Fruit fly (Drosophila melanogaster) whole organism, embryonic: ENCODE data around the gene haf.

Experiments
- Aef1 ChIP-seq: fragments of 200-800 bp; sonication (Bioruptor generic); IDR thresholded peaks from 3 replicates; pipeline ENCODE4 v1.3.6; 2022; ENCODE audit warnings: missing biosample characterization, missing genetic modification characterization
- Atf-2 ChIP-seq: fragments of 200-800 bp; sonication (Bioruptor generic); optimal IDR thresholded peaks from 2 replicates; lab custom pipeline; 2016; ENCODE audit warnings: missing biosample characterization, missing genetic modification characterization
- Atf6 ChIP-seq: fragments of 200-800 bp; sonication (Bioruptor generic); IDR thresholded peaks from 2 replicates; pipeline ENCODE4 v1.3.6; 2022; ENCODE audit warnings: missing biosample characterization, missing genetic modification characterization
- CG10274 ChIP-seq: fragments of 200-800 bp; sonication (Bioruptor generic); optimal IDR thresholded peaks from 3 replicates; lab custom pipeline; 2017; ENCODE audit warnings: missing biosample characterization, mild to moderate bottlenecking, missing genetic modification characterization
- CG10654 ChIP-seq: fragments of 200-800 bp; sonication (Bioruptor generic); optimal IDR thresholded peaks from 2 replicates; lab custom pipeline; 2016; ENCODE audit warnings: missing biosample characterization, missing genetic modification characterization
- CG11695 ChIP-seq: fragments of 200-800 bp; sonication (Bioruptor generic); IDR thresholded peaks from 3 replicates; pipeline ENCODE4 v1.3.6; 2022; ENCODE audit warnings: missing biosample characterization, missing genetic modification characterization
- CG1233 ChIP-seq: fragments of 200-800 bp; sonication (Bioruptor generic); optimal IDR thresholded peaks from 4 replicates; lab custom pipeline; 2018; ENCODE audit warnings: missing biosample characterization, mild to moderate bottlenecking, missing genetic modification characterization
- CG1603 ChIP-seq: fragments of 200-800 bp; sonication (Bioruptor generic); optimal IDR thresholded peaks from 2 replicates; lab custom pipeline; 2019; ENCODE audit warnings: missing biosample characterization, mild to moderate bottlenecking, missing genetic modification characterization, moderate library complexity
- CG16815 ChIP-seq: fragments of 200-800 bp; sonication (Bioruptor generic); optimal IDR thresholded peaks from 3 replicates; lab custom pipeline; 2017; ENCODE audit warnings: missing biosample characterization, mild to moderate bottlenecking, missing genetic modification characterization
- CG18599 ChIP-seq: fragments of 200-800 bp; sonication (Bioruptor generic); optimal IDR thresholded peaks from 3 replicates; lab custom pipeline; 2017; ENCODE audit warnings: missing biosample characterization, missing genetic modification characterization, mild to moderate bottlenecking, moderate library complexity, missing genetic modification reagents
- CG2120 ChIP-seq: fragments of 200-800 bp; sonication (Bioruptor generic); optimal IDR thresholded peaks from 3 replicates; lab custom pipeline; 2016; ENCODE audit warnings: missing biosample characterization, missing genetic modification characterization
- CG2199 ChIP-seq: fragments of 200-800 bp; sonication (Bioruptor generic); IDR thresholded peaks from 3 replicates; pipeline ENCODE4 v1.3.6; 2022; ENCODE audit warnings: missing biosample characterization, missing genetic modification characterization
- CG31441 ChIP-seq: fragments of 200-800 bp; sonication (Bioruptor generic); IDR thresholded peaks from 2 replicates; pipeline ENCODE4 v1.3.6; 2022; ENCODE audit warnings: missing biosample characterization, missing genetic modification characterization
- CG34376 ChIP-seq: fragments of 200-800 bp; sonication (Bioruptor generic); optimal IDR thresholded peaks from 2 replicates; lab custom pipeline; 2018; ENCODE audit warnings: missing biosample characterization, mild to moderate bottlenecking, missing genetic modification characterization
- CG42726 ChIP-seq: fragments of 200-800 bp; sonication (Bioruptor generic); IDR thresholded peaks from 2 replicates; pipeline ENCODE4 v1.3.6; 2022; ENCODE audit warnings: missing biosample characterization, missing genetic modification characterization; ENCODE audit not compliant: partially characterized antibody
- CG43689 ChIP-seq: fragments of 200-800 bp; sonication (Bioruptor generic); IDR thresholded peaks from 2 replicates; pipeline ENCODE4 v1.3.6; 2022; ENCODE audit warnings: missing biosample characterization, missing genetic modification characterization
- CG6175 ChIP-seq: fragments of 200-800 bp; sonication (Bioruptor generic); IDR thresholded peaks from 3 replicates; pipeline ENCODE4 v1.3.6; 2022; ENCODE audit warnings: missing biosample characterization, missing genetic modification characterization
- CG6683 ChIP-seq: fragments of 200-800 bp; sonication (Bioruptor generic); optimal IDR thresholded peaks from 2 replicates; lab custom pipeline; 2017; ENCODE audit warnings: missing biosample characterization, mild to moderate bottlenecking, missing genetic modification characterization, missing genetic modification reagents
- CG6791 ChIP-seq: fragments of 200-800 bp; sonication (Bioruptor generic); IDR thresholded peaks from 3 replicates; pipeline ENCODE4 v1.3.6; 2022; ENCODE audit warnings: missing biosample characterization, missing genetic modification characterization; ENCODE audit not compliant: partially characterized antibody
- CG9797 ChIP-seq: fragments of 200-800 bp; sonication (Bioruptor generic); optimal IDR thresholded peaks from 3 replicates; lab custom pipeline; 2018; ENCODE audit warnings: missing biosample characterization, mild to moderate bottlenecking, missing genetic modification characterization
- CkIIα-i1 ChIP-seq: fragments of 200-800 bp; sonication (Bioruptor generic); IDR thresholded peaks from 2 replicates; pipeline ENCODE4 v1.3.6; 2022; ENCODE audit warnings: missing biosample characterization, missing genetic modification characterization
- D19B ChIP-seq: fragments of 200-800 bp; sonication (Bioruptor generic); optimal IDR thresholded peaks from 2 replicates; lab custom pipeline; 2017; ENCODE audit warnings: missing biosample characterization, mild to moderate bottlenecking, missing genetic modification characterization
- ERR ChIP-seq: fragments of 200-800 bp; sonication (Bioruptor generic); optimal IDR thresholded peaks from 2 replicates; lab custom pipeline; 2016; ENCODE audit warnings: missing biosample characterization, missing genetic modification characterization
- Ets97D ChIP-seq: fragments of 200-800 bp; sonication (Bioruptor generic); optimal IDR thresholded peaks from 3 replicates; lab custom pipeline; 2016; ENCODE audit warnings: missing biosample characterization, missing genetic modification characterization
- Fer1 ChIP-seq: fragments of 200-800 bp; sonication (Bioruptor generic); optimal IDR thresholded peaks from 2 replicates; lab custom pipeline; 2017; ENCODE audit warnings: missing biosample characterization, mild to moderate bottlenecking, missing genetic modification characterization
- H2.0 ChIP-seq: fragments of 200-800 bp; sonication (Bioruptor generic); IDR thresholded peaks from 2 replicates; pipeline ENCODE4 v1.3.6; 2022; ENCODE audit warnings: missing biosample characterization, missing genetic modification characterization
- HHEX ChIP-seq: fragments of 200-800 bp; sonication (Bioruptor generic); optimal IDR thresholded peaks from 3 replicates; lab custom pipeline; 2017; ENCODE audit warnings: missing biosample characterization, mild to moderate bottlenecking, missing genetic modification characterization, missing genetic modification reagents
- Jarid2 ChIP-seq: fragments of 200-800 bp; sonication (Bioruptor generic); optimal IDR thresholded peaks from 3 replicates; lab custom pipeline; 2017; ENCODE audit warnings: mild to moderate bottlenecking, missing biosample characterization, missing genetic modification reagents, missing genetic modification characterization
- Kr ChIP-seq: fragments of 200-800 bp; sonication (Bioruptor generic); optimal IDR thresholded peaks from 2 replicates; lab custom pipeline; 2017; ENCODE audit warnings: missing biosample characterization, mild to moderate bottlenecking, missing genetic modification characterization
- Lpt ChIP-seq: fragments of >200 bp; optimal IDR thresholded peaks from 2 replicates; lab custom pipeline; 2018; ENCODE audit warnings: missing biosample characterization, missing genetic modification characterization
- PHDP ChIP-seq: fragments of 200-800 bp; sonication (Bioruptor generic); optimal IDR thresholded peaks from 3 replicates; lab custom pipeline; 2018; ENCODE audit warnings: missing biosample characterization, mild to moderate bottlenecking, missing genetic modification characterization, moderate library complexity
- TFAM ChIP-seq: fragments of 200-800 bp; sonication (Bioruptor generic); optimal IDR thresholded peaks from 2 replicates; lab custom pipeline; 2017; ENCODE audit warnings: missing biosample characterization, missing genetic modification characterization, inconsistent platforms
- ase ChIP-seq: fragments of 200-800 bp; sonication (Bioruptor generic); IDR thresholded peaks from 3 replicates; pipeline ENCODE4 v1.3.6; 2022; ENCODE audit warnings: missing biosample characterization, missing genetic modification characterization
- ash1 ChIP-seq: fragments of 200-800 bp; sonication (Bioruptor generic); optimal IDR thresholded peaks from 2 replicates; lab custom pipeline; 2018; ENCODE audit warnings: missing biosample characterization, mild to moderate bottlenecking, missing genetic modification characterization
- bbx ChIP-seq: fragments of 200-800 bp; sonication (Bioruptor generic); IDR thresholded peaks from 2 replicates; pipeline ENCODE4 v1.3.6; 2022; ENCODE audit warnings: missing biosample characterization, missing genetic modification characterization; ENCODE audit not compliant: partially characterized antibody
- bowl ChIP-seq: fragments of 200-800 bp; sonication (Bioruptor generic); IDR thresholded peaks from 2 replicates; pipeline ENCODE4 v1.3.6; 2022; ENCODE audit warnings: missing biosample characterization, missing genetic modification characterization
- crol ChIP-seq: fragments of 200-800 bp; sonication (Bioruptor generic); IDR thresholded peaks from 2 replicates; pipeline ENCODE4 v1.3.6; 2022; ENCODE audit warnings: missing biosample characterization, missing genetic modification characterization
- disco-r ChIP-seq: fragments of 200-800 bp; sonication (Bioruptor generic); optimal IDR thresholded peaks from 2 replicates; lab custom pipeline; 2016; ENCODE audit warnings: missing biosample characterization, missing genetic modification characterization
- ewg ChIP-seq: fragments of 200-800 bp; sonication (Bioruptor generic); optimal IDR thresholded peaks from 3 replicates; lab custom pipeline; 2017; ENCODE audit warnings: mild to moderate bottlenecking, missing biosample characterization, missing genetic modification reagents, missing genetic modification characterization
- exex ChIP-seq: fragments of 200-800 bp; sonication (Bioruptor generic); optimal IDR thresholded peaks from 4 replicates; lab custom pipeline; 2018; ENCODE audit warnings: missing biosample characterization, mild to moderate bottlenecking, missing genetic modification characterization, moderate library complexity
- hth ChIP-seq: fragments of >200 bp; optimal IDR thresholded peaks from 2 replicates; lab custom pipeline; 2017; ENCODE audit warnings: inconsistent platforms
- inv ChIP-seq: fragments of 200-800 bp; sonication (Bioruptor generic); IDR thresholded peaks from 2 replicates; pipeline ENCODE4 v1.3.6; 2022; ENCODE audit warnings: missing biosample characterization, missing genetic modification characterization; ENCODE audit not compliant: partially characterized antibody
- kah ChIP-seq: fragments of 200-800 bp; sonication (Bioruptor generic); optimal IDR thresholded peaks from 2 replicates; lab custom pipeline; 2018; ENCODE audit warnings: missing biosample characterization, mild to moderate bottlenecking, missing genetic modification characterization
- nerfin-1 ChIP-seq: fragments of 200-800 bp; sonication (Bioruptor generic); optimal IDR thresholded peaks from 3 replicates; lab custom pipeline; 2019; ENCODE audit warnings: missing biosample characterization, mild to moderate bottlenecking, missing genetic modification characterization, moderate library complexity
- nom ChIP-seq: fragments of 200-800 bp; sonication (Bioruptor generic); optimal IDR thresholded peaks from 2 replicates; lab custom pipeline; 2017; ENCODE audit warnings: missing biosample characterization, missing genetic modification characterization, mild to moderate bottlenecking, moderate library complexity, missing genetic modification reagents
- pfk ChIP-seq: fragments of 200-800 bp; sonication (Bioruptor generic); optimal IDR thresholded peaks from 2 replicates; lab custom pipeline; 2018; ENCODE audit warnings: missing biosample characterization, mild to moderate bottlenecking, missing genetic modification characterization, moderate library complexity
- sna ChIP-seq: fragments of 200-800 bp; sonication (Bioruptor generic); IDR thresholded peaks from 2 replicates; pipeline ENCODE4 v1.3.6; 2022; ENCODE audit warnings: missing biosample characterization, missing genetic modification characterization; ENCODE audit not compliant: partially characterized antibody
- sob ChIP-seq: fragments of 200-800 bp; sonication (Bioruptor generic); IDR thresholded peaks from 2 replicates; pipeline ENCODE4 v1.3.6; 2022; ENCODE audit warnings: missing biosample characterization, missing genetic modification characterization
- tin ChIP-seq: fragments of 200-800 bp; sonication (Bioruptor generic); optimal IDR thresholded peaks from 3 replicates; lab custom pipeline; 2016; ENCODE audit warnings: missing biosample characterization, missing genetic modification characterization
- yki ChIP-seq: fragments of >200 bp; optimal IDR thresholded peaks from 3 replicates; lab custom pipeline; 2018
- zfh2 ChIP-seq: fragments of 200-800 bp; sonication (Bioruptor generic); optimal IDR thresholded peaks from 2 replicates; lab custom pipeline; 2016; ENCODE audit warnings: missing biosample characterization, missing genetic modification characterization

Gene haf

dm6 chr2L:1624750-1625149, 69.8 kb downstream of the haf start (continued):
- TF ChIP-seq ase (peak; percentile 72), yki (lab: Kevin White, UChicago) (no peak), bbx (GFP tag; lab: Robert Waterston, UW) (no peak), CG10654 (GFP tag; lab: Kevin White, UChicago) (peak; percentile 35), CG6175 (peak; percentile 84), ash1 (GFP tag; lab: Kevin White, UChicago) (no peak), CG6791 (GFP tag; lab: Robert Waterston, UW) (no peak), CG2199 (0 out of 3 replicates have a peak, but pooled peaks have one; percentile 31), CG1233 (GFP tag; lab: Kevin White, UChicago) (peak; percentile 54), Atf-2 (GFP tag; lab: Kevin White, UChicago) (peak; percentile 76), tin (GFP tag; lab: Kevin White, UChicago) (peak; percentile 55), Lpt (GFP tag; lab: Kevin White, UChicago) (no peak), ewg (GFP tag; lab: Kevin White, UChicago) (peak; percentile 73), exex (tag; lab: Kevin White, UChicago) (peak; percentile 34), CG9797 (no peak), disco-r (GFP tag; lab: Kevin White, UChicago) (peak; percentile 47), CG43689 (peak; percentile 75), Aef1 (peak; percentile 89), H2.0 (peak; percentile 85), CG10274 (GFP tag; lab: Kevin White, UChicago) (peak; percentile 53), CG1603 (tag; lab: Kevin White, UChicago) (peak; percentile 83), HHEX (GFP tag; lab: Kevin White, UChicago) (peak; percentile 78), CG42726 (GFP tag; lab: Robert Waterston, UW) (no peak), inv (GFP tag; lab: Robert Waterston, UW) (no peak), Atf6 (GFP tag; lab: Robert Waterston, UW) (peak; percentile 87), Kr (GFP tag; lab: Kevin White, UChicago) (no peak), PHDP (tag; lab: Kevin White, UChicago) (peak; percentile 76), pfk (no peak), nom (GFP tag; lab: Kevin White, UChicago) (no peak), CG34376 (GFP tag; lab: Kevin White, UChicago) (peak; percentile 58), sna (GFP tag; lab: Robert Waterston, UW) (no peak), CG2120 (GFP tag; lab: Kevin White, UChicago) (peak; percentile 93), nerfin-1 (tag; lab: Kevin White, UChicago) (peak; percentile 41), sob (GFP tag; lab: Robert Waterston, UW) (peak; percentile 91), CG16815 (GFP tag; lab: Kevin White, UChicago) (peak; percentile 40), crol (GFP tag; lab: Robert Waterston, UW) (no peak), ERR (GFP tag; lab: Kevin White, UChicago) (peak; percentile 75), Jarid2 (peak; percentile 39), zfh2 (GFP tag; lab: Kevin White, UChicago) (peak; percentile 75), bowl (GFP tag; lab: Robert Waterston, UW) (0 out of 2 replicates have a peak, but pooled peaks have one; percentile 56), CG6683 (peak; percentile 39), TFAM (no peak), CkIIα-i1 (GFP tag; lab: Robert Waterston, UW) (0 out of 2 replicates have a peak, but pooled peaks have one; percentile 11), CG31441 (GFP tag; lab: Robert Waterston, UW) (peak; percentile 65), Ets97D (GFP tag; lab: Kevin White, UChicago) (no peak), Fer1 (GFP tag; lab: Kevin White, UChicago) (peak; percentile 83), kah (GFP tag; lab: Kevin White, UChicago) (peak; percentile 13), CG11695 (GFP tag; lab: Robert Waterston, UW) (peak; percentile 83), D19B (GFP tag; lab: Kevin White, UChicago) (peak; percentile 34), CG18599 (GFP tag; lab: Kevin White, UChicago) (peak; percentile 93), hth (no peak)
